Worm (Caenorhabditis elegans) whole organism, L4 larva: ENCODE results near the gene cyp-14A3.

Experiments used
- D1046.2 ChIP-seq: fragments of 200-800 bp; sonication (Bioruptor generic); IDR thresholded peaks from 2 replicates; pipeline ENCODE4 v1.3.6; 2022; ENCODE audit warnings: missing genetic modification characterization, missing compliant biosample characterization
- F37D6.2 ChIP-seq: sonication (generic microtip); optimal IDR thresholded peaks from 2 replicates; lab custom pipeline; 2016; ENCODE audit warnings: mild to moderate bottlenecking, missing genetic modification characterization, missing compliant biosample characterization
- Y75B8A.6 ChIP-seq: fragments of 200-800 bp; sonication (Bioruptor generic); IDR thresholded peaks from 2 replicates; pipeline ENCODE4 v1.3.6; 2022; ENCODE audit warnings: missing genetic modification reagents, missing genetic modification characterization, missing compliant biosample characterization
- aha-1 ChIP-seq: fragments of 150-350 bp; peaks from one replicate; lab custom pipeline; 2014; ENCODE audit warnings: missing biosample characterization, missing genetic modification characterization
- attf-4 ChIP-seq: sonication (generic microtip); optimal IDR thresholded peaks from 3 replicates; lab custom pipeline; 2017; ENCODE audit warnings: missing biosample characterization, missing genetic modification characterization
- ceh-20 ChIP-seq: fragments of 200-800 bp; sonication (Bioruptor generic); IDR thresholded peaks from 2 replicates; pipeline ENCODE4 v1.3.6; 2022; ENCODE audit warnings: missing genetic modification reagents, missing genetic modification characterization, missing compliant biosample characterization
- daf-12 ChIP-seq: fragments of 150-350 bp; optimal IDR thresholded peaks from 2 replicates; lab custom pipeline; 2014; ENCODE audit warnings: missing biosample characterization, missing genetic modification reagents, missing genetic modification characterization
- daf-16 ChIP-seq, 3 experiments: sonication (generic microtip); optimal IDR thresholded peaks; 2 replicates each; lab custom pipeline; 2016 to 2017; ENCODE audit warnings: missing genetic modification characterization in 3 of 3, missing genetic modification reagents in 3 of 3, mild to moderate bottlenecking in 2 of 3, missing compliant biosample characterization in 2 of 3, missing biosample characterization in 1 of 3, moderate library complexity in 1 of 3
- dmd-6 ChIP-seq: fragments of 200-800 bp; sonication (Bioruptor generic); IDR thresholded peaks from 2 replicates; pipeline ENCODE4 v1.3.6; 2022; ENCODE audit warnings: missing genetic modification reagents, missing genetic modification characterization, missing compliant biosample characterization
- dve-1 ChIP-seq: sonication (generic microtip); optimal IDR thresholded peaks from 2 replicates; lab custom pipeline; 2017; ENCODE audit warnings: antibody characterized with exemption, mild to moderate bottlenecking, missing genetic modification characterization, missing compliant biosample characterization; ENCODE audit not compliant: insufficient read depth
- fos-1 ChIP-seq: fragments of 150-350 bp; optimal IDR thresholded peaks from 2 replicates; lab custom pipeline; 2014; ENCODE audit warnings: missing biosample characterization, missing genetic modification characterization
- hlh-11 ChIP-seq: fragments of 200-800 bp; sonication (Bioruptor generic); optimal IDR thresholded peaks from 2 replicates; lab custom pipeline; 2018; ENCODE audit warnings: mild to moderate bottlenecking, missing genetic modification characterization, missing compliant biosample characterization
- hlh-30 ChIP-seq: sonication (generic microtip); optimal IDR thresholded peaks from 2 replicates; lab custom pipeline; 2017; ENCODE audit warnings: antibody characterized with exemption, mild to moderate bottlenecking, missing genetic modification characterization, missing compliant biosample characterization; ENCODE audit not compliant: insufficient read depth
- hmg-1.1 ChIP-seq: fragments of 200-800 bp; sonication (Bioruptor generic); IDR thresholded peaks from 2 replicates; pipeline ENCODE4 v1.3.6; 2022; ENCODE audit warnings: missing genetic modification reagents, missing genetic modification characterization, missing compliant biosample characterization
- jun-1 ChIP-seq: fragments of 150-350 bp; optimal IDR thresholded peaks from 2 replicates; lab custom pipeline; 2014; ENCODE audit warnings: missing biosample characterization, missing genetic modification reagents, missing genetic modification characterization
- lin-1 ChIP-seq: fragments of 200-800 bp; sonication (Bioruptor generic); IDR thresholded peaks from 2 replicates; pipeline ENCODE4 v1.3.6; 2022; ENCODE audit warnings: missing genetic modification reagents, missing genetic modification characterization, missing compliant biosample characterization
- lir-3 ChIP-seq: sonication (generic microtip); optimal IDR thresholded peaks from 2 replicates; lab custom pipeline; 2016; ENCODE audit warnings: mild to moderate bottlenecking, missing genetic modification characterization, missing compliant biosample characterization
- lsy-2 ChIP-seq, 2 experiments: fragments of 150-350 bp in 1 of 2; sonication (generic microtip) in 1 of 2; optimal IDR thresholded peaks; 2 replicates each; lab custom pipeline; 2014 to 2017; ENCODE audit warnings: missing biosample characterization in 2 of 2, missing genetic modification characterization in 2 of 2
- madf-9 ChIP-seq: fragments of 200-800 bp; sonication (Bioruptor generic); conservative IDR thresholded peaks from 2 replicates; pipeline ENCODE4 v1.3.6; 2022; ENCODE audit warnings: missing genetic modification reagents, missing genetic modification characterization, missing compliant biosample characterization
- mdl-1 ChIP-seq, 2 experiments: fragments of 150-350 bp in 1 of 2; sonication (generic microtip) in 1 of 2; optimal IDR thresholded peaks; 2 replicates each; lab custom pipeline; 2014 to 2017; ENCODE audit warnings: missing biosample characterization in 2 of 2, missing genetic modification characterization in 2 of 2
- mep-1 ChIP-seq: fragments of 150-350 bp; sonication (generic microtip); optimal IDR thresholded peaks from 3 replicates; lab custom pipeline; 2014; ENCODE audit warnings: missing biosample characterization, missing genetic modification characterization
- mes-2 ChIP-seq: sonication (generic microtip); optimal IDR thresholded peaks from 2 replicates; lab custom pipeline; 2016; ENCODE audit warnings: missing genotype, mild to moderate bottlenecking, missing genetic modification characterization, missing compliant biosample characterization; ENCODE audit not compliant: poor library complexity, severe bottlenecking
- mxl-3 ChIP-seq: fragments of 200-800 bp; sonication (Bioruptor generic); optimal IDR thresholded peaks from 2 replicates; lab custom pipeline; 2018; ENCODE audit warnings: mild to moderate bottlenecking, missing genetic modification characterization, missing compliant biosample characterization
- nhr-102 ChIP-seq: sonication (generic microtip); optimal IDR thresholded peaks from 2 replicates; lab custom pipeline; 2016; ENCODE audit warnings: mild to moderate bottlenecking, missing genetic modification characterization, moderate library complexity, missing compliant biosample characterization
- nhr-11 ChIP-seq: fragments of 150-350 bp; optimal IDR thresholded peaks from 2 replicates; lab custom pipeline; 2014; ENCODE audit warnings: missing biosample characterization, missing genetic modification characterization
- nhr-25 ChIP-seq: sonication (generic microtip); optimal IDR thresholded peaks from 2 replicates; lab custom pipeline; 2017; ENCODE audit warnings: missing genetic modification characterization, mild to moderate bottlenecking, missing compliant biosample characterization, antibody characterized with exemption, moderate library complexity, borderline replicate concordance; ENCODE audit not compliant: insufficient read depth
- nhr-28 ChIP-seq: fragments of 150-350 bp; optimal IDR thresholded peaks from 2 replicates; lab custom pipeline; 2014; ENCODE audit warnings: missing biosample characterization, missing genetic modification characterization
- nhr-41 ChIP-seq: fragments of 200-800 bp; sonication (Bioruptor generic); IDR thresholded peaks from 2 replicates; pipeline ENCODE4 v1.3.6; 2022; ENCODE audit warnings: missing genetic modification reagents, missing genetic modification characterization, missing compliant biosample characterization
- nhr-48 ChIP-seq: sonication (generic microtip); optimal IDR thresholded peaks from 2 replicates; lab custom pipeline; 2016; ENCODE audit warnings: mild to moderate bottlenecking, missing genetic modification characterization, missing compliant biosample characterization
- nhr-6 ChIP-seq: fragments of 150-350 bp; optimal IDR thresholded peaks from 2 replicates; lab custom pipeline; 2014; ENCODE audit warnings: missing biosample characterization, missing genetic modification characterization
- nhr-77 ChIP-seq: fragments of 150-350 bp; optimal IDR thresholded peaks from 2 replicates; lab custom pipeline; 2014; ENCODE audit warnings: missing biosample characterization, missing genetic modification characterization
- php-3 ChIP-seq: fragments of 200-800 bp; sonication (Bioruptor generic); IDR thresholded peaks from 2 replicates; pipeline ENCODE4 v1.3.6; 2022; ENCODE audit warnings: missing genetic modification reagents, missing genetic modification characterization, missing compliant biosample characterization
- pqm-1 ChIP-seq: sonication (generic microtip); optimal IDR thresholded peaks from 2 replicates; lab custom pipeline; 2017; ENCODE audit warnings: missing biosample characterization, missing genetic modification characterization
- rbr-2 ChIP-seq: sonication (generic microtip); optimal IDR thresholded peaks from 2 replicates; lab custom pipeline; 2016; ENCODE audit warnings: missing genotype, missing genetic modification characterization, missing compliant biosample characterization
- spr-1 ChIP-seq: sonication (generic microtip); optimal IDR thresholded peaks from 2 replicates; lab custom pipeline; 2016; ENCODE audit warnings: mild to moderate bottlenecking, missing genetic modification characterization, missing compliant biosample characterization
- spr-3 ChIP-seq: fragments of 200-800 bp; sonication (Bioruptor generic); optimal IDR thresholded peaks from 2 replicates; lab custom pipeline; 2018; ENCODE audit warnings: mild to moderate bottlenecking, missing genetic modification characterization, missing compliant biosample characterization
- tra-1 ChIP-seq: fragments of 200-800 bp; sonication (Bioruptor generic); IDR thresholded peaks from 2 replicates; pipeline ENCODE4 v1.3.6; 2022; ENCODE audit warnings: missing genetic modification reagents, missing genetic modification characterization, missing compliant biosample characterization
- unc-130 ChIP-seq: sonication (generic microtip); optimal IDR thresholded peaks from 2 replicates; lab custom pipeline; 2016; ENCODE audit warnings: missing genetic modification reagents, missing genetic modification characterization, missing compliant biosample characterization
- unc-62 ChIP-seq, 3 experiments: fragments of 150-350 bp in 1 of 3; sonication (generic microtip); optimal IDR thresholded peaks in 2 of 3; peaks in 1 of 3; 1 replicate in 1 of 3; 2 replicates in 2 of 3; lab custom pipeline; 2014 to 2017; ENCODE audit warnings: missing biosample characterization in 3 of 3, missing genetic modification characterization in 3 of 3, missing genetic modification reagents in 3 of 3, missing genotype in 1 of 3
- ztf-7 ChIP-seq: fragments of 150-350 bp; optimal IDR thresholded peaks from 2 replicates; lab custom pipeline; 2014; ENCODE audit warnings: missing biosample characterization, missing genetic modification characterization

Gene cyp-14A3

DNA sequence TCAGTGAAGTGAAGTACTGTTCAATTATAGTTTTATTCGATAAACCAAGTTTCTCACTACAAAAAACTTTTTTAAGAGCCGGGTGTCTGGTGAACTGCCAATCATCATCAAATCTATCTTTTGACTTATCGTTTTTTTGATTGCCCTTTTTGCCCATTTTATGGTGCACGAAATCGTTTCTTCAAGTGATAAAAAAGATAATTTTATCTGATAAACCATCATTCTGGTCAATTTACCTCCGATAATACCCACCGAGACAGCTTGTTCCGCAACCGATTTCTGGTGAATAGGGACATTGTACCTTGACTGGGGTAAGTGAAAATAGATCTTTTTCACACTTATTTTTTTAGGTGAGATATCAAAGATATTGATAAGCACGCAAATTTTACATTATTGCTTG lies 16.4 kb downstream of the cyp-14A3 start, which contains the start of gene K08H2.10:
Gene K08H2.10, plus strand, starts transcription at position 230 of the 400 bp plus-strand sequence.
- TF ChIP-seq daf-16 (GFP tag; optimal IDR thresholded peaks at IDR 0.05; lab: Kevin White, UChicago) (peak in 1 of 2 experiments; percentile 28), daf-16 (tag; optimal IDR thresholded peaks at IDR 0.05; lab: Kevin White, UChicago) (peak; percentile 39), php-3 (peak; percentile 100), hlh-30 (tag; lab: Kevin White, UChicago) (no peak), jun-1 (tag; lab: Kevin White, UChicago) (no peak), madf-9 (GFP tag; lab: Robert Waterston, UW) (no peak), ceh-20 (GFP tag; lab: Robert Waterston, UW) (peak; percentile 72; the same call in 1 of the 2 replicates), unc-130 (GFP tag; lab: Kevin White, UChicago) (no peak), nhr-48 (tag; lab: Kevin White, UChicago) (peak; percentile 7), nhr-41 (peak; percentile 44; the same call in 1 of the 2 replicates), nhr-77 (tag; lab: Kevin White, UChicago) (peak; percentile 35), spr-1 (no peak), dmd-6 (GFP tag; lab: Robert Waterston, UW) (peak; percentile 94), unc-62 (GFP tag; optimal IDR thresholded peaks at IDR 0.05 in 1 of 2; lab: Kevin White, UChicago) (peak in 1 of 2 experiments; percentile 82), unc-62 (tag; optimal IDR thresholded peaks at IDR 0.05; lab: Kevin White, UChicago) (no peak), lir-3 (tag; lab: Kevin White, UChicago) (no peak), fos-1 (tag; lab: Kevin White, UChicago) (no peak), hlh-11 (tag; lab: Kevin White, UChicago) (peak; percentile 81), hmg-1.1 (GFP tag; lab: Robert Waterston, UW) (0 out of 2 replicates have a peak, but pooled peaks have one; percentile 16), lin-1 (GFP tag; lab: Robert Waterston, UW) (0 out of 2 replicates have a peak, but pooled peaks have one; percentile 31), pqm-1 (tag; lab: Kevin White, UChicago) (peak; percentile 88), dve-1 (tag; lab: Kevin White, UChicago) (peak; percentile 55), tra-1 (GFP tag; lab: Robert Waterston, UW) (peak; percentile 98), nhr-28 (tag; lab: Kevin White, UChicago) (peak; percentile 66)

DNA sequence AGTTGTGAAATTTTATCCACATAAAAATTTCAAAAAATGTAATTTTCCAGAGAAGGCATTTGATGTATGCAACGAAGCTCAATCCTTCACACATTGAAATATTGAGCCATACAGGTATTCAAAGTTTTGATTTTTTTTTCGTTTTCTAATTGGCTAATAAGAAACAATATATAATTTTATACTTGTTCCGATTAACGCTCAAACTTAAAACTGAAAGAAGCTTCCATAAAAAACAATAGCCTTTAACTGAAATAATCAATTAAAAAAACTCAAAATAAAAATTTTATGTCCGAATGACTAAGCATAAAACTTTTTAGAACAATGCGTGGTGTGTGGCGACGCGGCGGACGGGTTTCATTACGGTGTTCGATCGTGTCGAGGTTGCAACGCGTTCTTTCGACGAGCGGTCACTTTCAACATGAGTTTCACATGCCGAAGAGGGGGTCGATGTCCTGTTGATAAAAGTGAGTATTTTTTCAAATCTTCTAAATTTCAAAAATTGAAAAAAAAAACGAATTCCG lies 22.0 kb downstream of the cyp-14A3 start, which contains the start of gene nhr-32:
Gene nhr-32, plus strand, starts transcription at position 51 of the 521 bp plus-strand sequence.
- TF ChIP-seq dmd-6 (GFP tag; lab: Robert Waterston, UW) (peak; percentile 24), hlh-30 (tag; lab: Kevin White, UChicago) (peak; percentile 28), mxl-3 (peak; percentile 23), lir-3 (tag; lab: Kevin White, UChicago) (no peak), unc-62 (GFP tag; optimal IDR thresholded peaks at IDR 0.05 in 1 of 2; lab: Kevin White, UChicago) (peak in 1 of 2 experiments; percentile 89), unc-62 (tag; optimal IDR thresholded peaks at IDR 0.05; lab: Kevin White, UChicago) (no peak), aha-1 (tag; lab: Kevin White, UChicago) (peak; percentile 58), Y75B8A.6 (no peak), mes-2 (tag; lab: Kevin White, UChicago) (peak; percentile 19), mdl-1 (tag; optimal IDR thresholded peaks at IDR 0.05; lab: Kevin White, UChicago) (peak in 1 of 2 experiments; percentile 22)

DNA sequence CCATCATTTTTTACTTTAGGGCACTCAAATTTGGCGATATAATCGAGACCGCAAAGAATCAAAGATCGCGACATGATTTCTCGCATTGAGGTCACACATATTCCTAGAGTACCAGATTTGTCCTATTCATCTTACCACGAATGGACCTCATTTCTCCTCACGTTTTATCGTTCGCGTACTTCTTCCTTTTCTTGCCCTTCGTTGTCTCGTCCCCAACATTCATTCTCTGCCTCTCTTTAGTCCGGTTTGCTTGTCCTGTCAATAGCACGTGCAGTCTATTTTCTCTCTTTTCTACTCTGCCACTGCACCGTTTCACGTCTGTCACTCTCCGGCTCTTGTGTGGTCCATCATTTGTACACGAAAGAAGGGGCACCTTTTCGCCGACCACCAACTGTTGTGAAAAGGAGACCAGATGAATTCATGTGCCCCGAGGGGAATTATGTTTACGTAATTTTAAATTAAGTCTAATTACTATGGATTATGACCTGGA lies 22.6 kb downstream of the cyp-14A3 start:
- peak; percentile 55 for TF ChIP-seq rbr-2 (tag; lab: Kevin White, UChicago)
- TF ChIP-seq unc-62 (GFP tag; optimal IDR thresholded peaks at IDR 0.05 in 1 of 2; lab: Kevin White, UChicago), result peak in 1 of 2 experiments; percentile 99
- TF ChIP-seq unc-62 (tag; optimal IDR thresholded peaks at IDR 0.05; lab: Kevin White, UChicago), result no peak
- peak; percentile 70; the same call in 1 of the 2 replicates for TF ChIP-seq lin-1 (GFP tag; lab: Robert Waterston, UW)
- peak; percentile 7 to 55 for TF ChIP-seq lsy-2 (tag; optimal IDR thresholded peaks at IDR 0.05; lab: Kevin White, UChicago)
- TF ChIP-seq tra-1 (GFP tag; lab: Robert Waterston, UW), result 0 out of 2 replicates have a peak, but pooled peaks have one; percentile 44
- TF ChIP-seq nhr-25 (tag; lab: Kevin White, UChicago), result no peak
- peak; percentile 87 for TF ChIP-seq nhr-11 (tag; lab: Kevin White, UChicago)
- peak; percentile 93 for TF ChIP-seq hlh-30 (tag; lab: Kevin White, UChicago)
- TF ChIP-seq mdl-1 (tag; optimal IDR thresholded peaks at IDR 0.05; lab: Kevin White, UChicago), result peak; percentile 85 to 99
- no peak for TF ChIP-seq nhr-102 (tag; lab: Kevin White, UChicago)
- TF ChIP-seq nhr-41, result no peak
- TF ChIP-seq nhr-28 (tag; lab: Kevin White, UChicago), result peak; percentile 74
- TF ChIP-seq dve-1 (tag; lab: Kevin White, UChicago), result peak; percentile 35
- no peak for TF ChIP-seq D1046.2 (GFP tag; lab: Robert Waterston, UW)
- TF ChIP-seq mes-2 (tag; lab: Kevin White, UChicago), result peak; percentile 68
- no peak for TF ChIP-seq spr-3 (GFP tag; lab: Kevin White, UChicago)
- TF ChIP-seq attf-4 (tag; lab: Kevin White, UChicago), result no peak
- peak; percentile 70 for TF ChIP-seq hmg-1.1 (GFP tag; lab: Robert Waterston, UW)
- TF ChIP-seq daf-12, result no peak
- peak; percentile 35 for TF ChIP-seq ztf-7 (tag; lab: Kevin White, UChicago)
- peak; percentile 61 for TF ChIP-seq nhr-6 (tag; lab: Kevin White, UChicago)
- peak; percentile 86 for TF ChIP-seq mxl-3
- peak; percentile 81 for TF ChIP-seq mep-1 (tag; lab: Kevin White, UChicago)
- no peak for TF ChIP-seq F37D6.2 (tag; lab: Kevin White, UChicago)
